Worm (Caenorhabditis elegans) whole organism, L4/young adult: ENCODE data around the gene F37C4.5.

Experiments used
- W03F9.2 ChIP-seq: fragments of 150-350 bp; optimal IDR thresholded peaks from 2 replicates; lab custom pipeline; 2014; ENCODE audit warnings: missing biosample characterization, missing genetic modification characterization
- him-1 ChIP-seq: sonication (generic microtip); optimal IDR thresholded peaks from 2 replicates; lab custom pipeline; 2016; ENCODE audit warnings: missing genotype, missing genetic modification reagents, missing genetic modification characterization, missing compliant biosample characterization

- no peak for TF ChIP-seq him-1 (tag; lab: Kevin White, UChicago)
- TF ChIP-seq W03F9.2 (tag; lab: Kevin White, UChicago): no peak
These were observed 26.1 kb downstream of the F37C4.5 start for ce11 chrIV:3847489-3847888.
